Fruit fly (Drosophila melanogaster): Measurements from ENCODE around the gene Dpck.

The Dpck gene

DNA sequence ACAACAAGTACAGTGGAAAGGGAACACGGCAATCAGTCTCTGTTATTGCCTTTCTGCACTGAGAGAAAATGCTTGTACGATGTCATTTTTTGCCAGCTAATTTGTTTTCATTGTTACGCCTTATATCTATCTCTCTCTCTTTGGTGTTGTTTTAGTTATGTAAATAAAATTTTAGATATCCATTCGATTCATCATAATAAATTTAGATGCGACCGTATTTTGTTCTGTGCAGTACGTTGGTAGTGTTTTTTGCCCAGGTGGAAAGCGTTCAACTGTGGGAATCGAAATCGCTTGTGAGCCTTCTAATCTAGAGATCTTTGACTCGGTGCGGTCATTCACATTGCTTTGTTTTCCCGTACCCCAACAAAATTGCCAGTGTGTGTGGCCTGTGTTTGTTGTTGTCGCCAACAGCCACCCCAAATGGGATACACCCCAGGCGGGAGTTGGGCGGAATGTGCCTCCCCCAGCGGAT, 6.2 kb upstream of the Dpck start (continued):
- peak in 1 of 3 experiments; percentile 80 for TF ChIP-seq lola (GFP tag; optimal IDR thresholded peaks at IDR 0.05)
- TF ChIP-seq CG11093 (GFP tag; IDR thresholded peaks at IDR 0.05), result peak; percentile 84
- no peak for TF ChIP-seq ci (GFP tag; IDR thresholded peaks at IDR 0.05)
- no peak for TF ChIP-seq Doc3 (GFP tag; IDR thresholded peaks at IDR 0.05; ENCODE audit: partially characterized antibody)
- peak; percentile 93 for TF ChIP-seq CG7839 (tag; optimal IDR thresholded peaks at IDR 0.05)
- no peak for TF ChIP-seq CG17361 (GFP tag; IDR thresholded peaks at IDR 0.05)
- peak; percentile 86 for TF ChIP-seq Atf-2 (GFP tag; optimal IDR thresholded peaks at IDR 0.05)
- no peak for TF ChIP-seq Dfd (GFP tag; optimal IDR thresholded peaks at IDR 0.05)
- TF ChIP-seq BEAF-32 (GFP tag; optimal IDR thresholded peaks at IDR 0.05), result no peak
- TF ChIP-seq CG3726 (GFP tag; IDR thresholded peaks at IDR 0.05), result no peak
- peak; percentile 79 for TF ChIP-seq Bdp1 (GFP tag; optimal IDR thresholded peaks at IDR 0.05)
- TF ChIP-seq onecut (GFP tag; IDR thresholded peaks at IDR 0.05), result peak; percentile 84
- TF ChIP-seq Dip3 (GFP tag; optimal IDR thresholded peaks at IDR 0.05), result peak; percentile 86
- TF ChIP-seq ewg (GFP tag; optimal IDR thresholded peaks at IDR 0.05), result peak; percentile 76
- peak; percentile 85 for TF ChIP-seq CG14710 (tag; optimal IDR thresholded peaks at IDR 0.05)
- TF ChIP-seq salm (tag; optimal IDR thresholded peaks at IDR 0.05), result peak; percentile 63
- TF ChIP-seq Rfx (GFP tag; IDR thresholded peaks at IDR 0.05), result no peak
- no peak for TF ChIP-seq HLH4C (GFP tag; IDR thresholded peaks at IDR 0.05; ENCODE audit: partially characterized antibody)
- peak; percentile 56 for TF ChIP-seq Sry-δ (GFP tag; optimal IDR thresholded peaks at IDR 0.05)
- peak; percentile 71 for TF ChIP-seq Usf (GFP tag; optimal IDR thresholded peaks at IDR 0.05)
- peak; percentile 61 for TF ChIP-seq Nf-YB (GFP tag; optimal IDR thresholded peaks at IDR 0.05)
- peak; percentile 82 to 91 for TF ChIP-seq Pdp1 (GFP tag; optimal IDR thresholded peaks at IDR 0.05)
- TF ChIP-seq CG4328 (GFP tag; optimal IDR thresholded peaks at IDR 0.05), result peak; percentile 57
- peak; percentile 91 for TF ChIP-seq CG30403 (GFP tag; optimal IDR thresholded peaks at IDR 0.05)
- TF ChIP-seq Meics (GFP tag; optimal IDR thresholded peaks at IDR 0.05), result peak; percentile 91
- TF ChIP-seq usp (GFP tag; optimal IDR thresholded peaks at IDR 0.05), result no peak
- TF ChIP-seq pum (GFP tag; optimal IDR thresholded peaks at IDR 0.05), result peak; percentile 81
- TF ChIP-seq chif (GFP tag; optimal IDR thresholded peaks at IDR 0.05), result peak; percentile 87 to 90
- TF ChIP-seq odd (GFP tag; optimal IDR thresholded peaks at IDR 0.05), result peak; percentile 77
- TF ChIP-seq CG14014 (GFP tag; IDR thresholded peaks at IDR 0.05), result no peak
- TF ChIP-seq CG17359 (tag; optimal IDR thresholded peaks at IDR 0.05), result peak; percentile 94
- TF ChIP-seq dysf (GFP tag; IDR thresholded peaks at IDR 0.05), result no peak
- TF ChIP-seq CG8089 (GFP tag; optimal IDR thresholded peaks at IDR 0.05), result peak; percentile 87
- TF ChIP-seq CG10431 (GFP tag; optimal IDR thresholded peaks at IDR 0.05), result peak; percentile 20
- no peak for TF ChIP-seq fru (optimal IDR thresholded peaks at IDR 0.05)
- TF ChIP-seq CG3407 (GFP tag; optimal IDR thresholded peaks at IDR 0.05), result peak; percentile 73
- TF ChIP-seq eyg (GFP tag; optimal IDR thresholded peaks at IDR 0.05), result peak; percentile 75
- TF ChIP-seq CG5245 (GFP tag; optimal IDR thresholded peaks at IDR 0.05), result peak; percentile 91
- TF ChIP-seq Dll (GFP tag; IDR thresholded peaks at IDR 0.05; ENCODE audit: partially characterized antibody), result no peak
- no peak for TF ChIP-seq CG6175 (GFP tag; IDR thresholded peaks at IDR 0.05)
- peak; percentile 95 for TF ChIP-seq bab2 (GFP tag; optimal IDR thresholded peaks at IDR 0.05)
- TF ChIP-seq slou (GFP tag; optimal IDR thresholded peaks at IDR 0.05), result peak; percentile 71
- peak; percentile 85 for TF ChIP-seq Vsx1 (GFP tag; optimal IDR thresholded peaks at IDR 0.05)
- no peak for TF ChIP-seq hkb (optimal IDR thresholded peaks at IDR 0.05)
- no peak for TF ChIP-seq hkb (GFP tag; IDR thresholded peaks at IDR 0.05)
- peak; percentile 91 for TF ChIP-seq Fer3 (tag; optimal IDR thresholded peaks at IDR 0.05)
- no peak for TF ChIP-seq CG34422 (GFP tag; IDR thresholded peaks at IDR 0.05)
- TF ChIP-seq fd96Cb (tag; optimal IDR thresholded peaks at IDR 0.05), result peak; percentile 87
- TF ChIP-seq Adf1 (GFP tag; IDR thresholded peaks at IDR 0.05), result no peak
- peak; percentile 88 for TF ChIP-seq D19A (tag; optimal IDR thresholded peaks at IDR 0.05)
- no peak for TF ChIP-seq CG10321 (GFP tag; IDR thresholded peaks at IDR 0.05)

Measured in whole organism, embryonic.